Worm (Caenorhabditis elegans): ENCODE measurements around the gene F41B4.2.

The F41B4.2 gene

ce11 chrX:6804857-6805256, 30.2 kb downstream of the F41B4.2 start (continued):
- TF ChIP-seq lir-3 (tag; optimal IDR thresholded peaks at IDR 0.05; ENCODE audit: poor library complexity) (peak; percentile 39), unc-86 (tag; optimal IDR thresholded peaks at IDR 0.05) (peak; percentile 41), blmp-1 (tag; optimal IDR thresholded peaks at IDR 0.05) (peak; percentile 57), tbx-2 (tag; optimal IDR thresholded peaks at IDR 0.05) (peak; percentile 50), xbp-1 (tag; optimal IDR thresholded peaks at IDR 0.05) (peak; percentile 72), lin-35 (GFP tag; optimal IDR thresholded peaks at IDR 0.05) (peak; percentile 94 to 96), sptf-1 (tag; optimal IDR thresholded peaks at IDR 0.05) (no peak), pag-3 (tag; optimal IDR thresholded peaks at IDR 0.05; ENCODE audit: borderline replicate concordance, insufficient read depth) (no peak)

- TF ChIP-seq nhr-12 (tag; optimal IDR thresholded peaks at IDR 0.05) (no peak), skn-1 (tag; optimal IDR thresholded peaks at IDR 0.05) (no peak), ces-1 (GFP tag; optimal IDR thresholded peaks at IDR 0.05) (no peak), dsc-1 (tag; optimal IDR thresholded peaks at IDR 0.05) (no peak), nhr-11 (tag; optimal IDR thresholded peaks at IDR 0.05) (no peak), nhr-20 (tag; optimal IDR thresholded peaks at IDR 0.05) (peak; percentile 37), ets-5 (GFP tag; IDR thresholded peaks at IDR 0.05) (no peak), mep-1 (tag; optimal IDR thresholded peaks at IDR 0.05) (peak; percentile 6), xbp-1 (tag; optimal IDR thresholded peaks at IDR 0.05) (no peak), lin-15B (tag; optimal IDR thresholded peaks at IDR 0.05) (no peak), lir-3 (tag; optimal IDR thresholded peaks at IDR 0.05; ENCODE audit: poor library complexity) (no peak), unc-62 (GFP tag; optimal IDR thresholded peaks at IDR 0.05) (no peak), mef-2 (tag; optimal IDR thresholded peaks at IDR 0.05) (no peak), pax-3 (tag; optimal IDR thresholded peaks at IDR 0.05) (peak; percentile 4), efl-3 (GFP tag; optimal IDR thresholded peaks at IDR 0.05) (no peak), zip-4 (GFP tag; optimal IDR thresholded peaks at IDR 0.05) (no peak), ama-1 (optimal IDR thresholded peaks at IDR 0.05) (no peak), tlp-1 (tag; optimal IDR thresholded peaks at IDR 0.05) (no peak), unc-130 (tag; optimal IDR thresholded peaks at IDR 0.05) (no peak), unc-86 (tag; optimal IDR thresholded peaks at IDR 0.05) (no peak), egl-13 (tag; optimal IDR thresholded peaks at IDR 0.05) (peak; percentile 12), unc-98 (GFP tag; IDR thresholded peaks at IDR 0.05) (no peak), C04F5.9 (tag; optimal IDR thresholded peaks at IDR 0.05) (no peak), hpl-2 (GFP tag; optimal IDR thresholded peaks at IDR 0.05) (no peak), tbx-2 (tag; optimal IDR thresholded peaks at IDR 0.05) (no peak), blmp-1 (tag; optimal IDR thresholded peaks at IDR 0.05) (no peak), ceh-88 (GFP tag; IDR thresholded peaks at IDR 0.05) (no peak), C16A3.4 (tag; optimal IDR thresholded peaks at IDR 0.05) (no peak), dpl-1 (GFP tag; optimal IDR thresholded peaks at IDR 0.05) (no peak), jun-1 (tag; optimal IDR thresholded peaks at IDR 0.05) (no peak), lin-35 (GFP tag; optimal IDR thresholded peaks at IDR 0.05) (peak in 1 of 2 experiments; percentile 25), hlh-17 (GFP tag; optimal IDR thresholded peaks at IDR 0.05; ENCODE audit: borderline replicate concordance) (no peak), nhr-47 (tag; optimal IDR thresholded peaks at IDR 0.05) (peak; percentile 51), aly-2 (tag; optimal IDR thresholded peaks at IDR 0.05) (no peak), hlh-4 (tag; optimal IDR thresholded peaks at IDR 0.05) (no peak), fkh-8 (tag; optimal IDR thresholded peaks at IDR 0.05) (peak; percentile 71), nhr-71 (tag; optimal IDR thresholded peaks at IDR 0.05) (no peak), fos-1 (tag; optimal IDR thresholded peaks at IDR 0.05) (no peak), irx-1 (tag; optimal IDR thresholded peaks at IDR 0.05) (no peak), lsy-2 (tag; optimal IDR thresholded peaks at IDR 0.05) (no peak), grh-1 (GFP tag; IDR thresholded peaks at IDR 0.05) (no peak), ztf-11 (tag; optimal IDR thresholded peaks at IDR 0.05) (no peak), snpc-4 (tag; optimal IDR thresholded peaks at IDR 0.05) (no peak), ceh-90 (tag; optimal IDR thresholded peaks at IDR 0.05) (no peak), C34B4.2 (tag; optimal IDR thresholded peaks at IDR 0.05) (no peak), sox-4 (tag; optimal IDR thresholded peaks at IDR 0.05) (peak; percentile 7), alr-1 (tag; optimal IDR thresholded peaks at IDR 0.05; ENCODE audit: borderline replicate concordance) (no peak), efl-1 (optimal IDR thresholded peaks at IDR 0.05) (no peak), efl-1 (GFP tag; optimal IDR thresholded peaks at IDR 0.05 in 1 of 2) (peak in 1 of 2 experiments; percentile 91)
These were observed 30.7 kb downstream of the F41B4.2 start for ce11 chrX:6804405-6804804.

Data from whole organism, L1 larva.